Worm (Caenorhabditis elegans) whole organism, young adult: ENCODE measurements around the gene Y46G5A.8.

Experiments
- B0261.1 ChIP-seq: sonication (generic microtip); optimal IDR thresholded peaks from 2 replicates; lab custom pipeline; 2016; ENCODE audit warnings: mild to moderate bottlenecking, missing genetic modification characterization, moderate library complexity, missing compliant biosample characterization
- Y79H2A.3 ChIP-seq: fragments of 200-800 bp; sonication (Bioruptor generic); conservative IDR thresholded peaks from 2 replicates; pipeline ENCODE4 v1.3.6; 2022; ENCODE audit warnings: missing genetic modification reagents, missing genetic modification characterization, missing compliant biosample characterization
- cebp-1 ChIP-seq, 2 experiments: fragments of 200-800 bp in 1 of 2; sonication (Bioruptor generic) in 1 of 2; sonication (generic microtip) in 1 of 2; IDR thresholded peaks in 1 of 2; optimal IDR thresholded peaks in 1 of 2; 2 replicates each; pipeline versions ENCODE4 v1.3.6 to Lab custom; 2017 to 2022; ENCODE audit warnings: missing compliant biosample characterization in 2 of 2, missing genetic modification characterization in 2 of 2, mild to moderate bottlenecking in 1 of 2, missing genetic modification reagents in 1 of 2, moderate library complexity in 1 of 2
- ekl-4 ChIP-seq: fragments of 200-800 bp; sonication (Bioruptor generic); IDR thresholded peaks from 2 replicates; pipeline ENCODE4 v1.3.6; 2022; ENCODE audit warnings: missing genetic modification reagents, missing genetic modification characterization, missing compliant biosample characterization
- nhr-120 ChIP-seq: fragments of 200-800 bp; sonication (Bioruptor generic); IDR thresholded peaks from 2 replicates; pipeline ENCODE4 v1.3.6; 2022; ENCODE audit warnings: missing genetic modification characterization, missing compliant biosample characterization
- somi-1 ChIP-seq: fragments of 200-800 bp; sonication (Bioruptor generic); optimal IDR thresholded peaks from 2 replicates; lab custom pipeline; 2018; ENCODE audit warnings: mild to moderate bottlenecking, missing genetic modification characterization, missing compliant biosample characterization
- ztf-25 ChIP-seq: fragments of 200-800 bp; sonication (Bioruptor generic); IDR thresholded peaks from 2 replicates; pipeline ENCODE4 v1.3.6; 2022; ENCODE audit warnings: missing genetic modification reagents, missing genetic modification characterization, missing compliant biosample characterization

ce11 chrII:12798814-12799213 is 42.7 kb downstream of the Y46G5A.8 start:
- TF ChIP-seq ekl-4 (peak; percentile 67; the same call in 1 of the 2 replicates), somi-1 (peak; percentile 62), nhr-120 (GFP tag; lab: Robert Waterston, UW) (no peak), cebp-1 (GFP tag; IDR thresholded peaks at IDR 0.05; lab: Robert Waterston, UW) (peak; percentile 52; the same call in 1 of the 2 replicates), cebp-1 (tag; optimal IDR thresholded peaks at IDR 0.05; lab: Kevin White, UChicago) (peak; percentile 87), B0261.1 (tag; lab: Kevin White, UChicago) (no peak), Y79H2A.3 (no peak), ztf-25 (GFP tag; lab: Robert Waterston, UW) (no peak)
